Fruit fly (Drosophila melanogaster): Measurements from ENCODE around the gene CG6324.

CG6324 gene

DNA sequence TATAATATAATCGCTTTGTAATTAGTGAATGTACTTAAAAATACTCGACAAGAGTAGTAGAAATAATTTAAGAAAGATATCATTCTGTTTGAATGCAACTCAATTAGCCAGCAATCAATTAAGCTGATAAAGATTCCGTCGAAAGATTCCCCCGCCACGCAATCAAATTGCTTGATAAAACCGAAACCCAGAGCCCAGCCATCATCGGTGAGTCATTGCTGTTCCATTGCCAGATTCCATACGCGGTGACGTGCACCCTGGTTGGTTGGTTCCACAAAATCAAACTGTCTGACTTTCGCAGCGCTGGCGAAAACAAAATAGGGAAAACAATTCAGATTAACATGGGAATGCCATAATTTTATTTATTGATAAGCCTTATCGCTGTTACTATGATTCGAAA lies 11.4 kb upstream of the CG6324 start (continued):
- no peak for TF ChIP-seq sima (GFP tag; optimal IDR thresholded peaks at IDR 0.05)
- TF ChIP-seq Poxn (GFP tag; IDR thresholded peaks at IDR 0.05): no peak
- no peak for TF ChIP-seq tna (GFP tag; IDR thresholded peaks at IDR 0.05; ENCODE audit: partially characterized antibody)
- TF ChIP-seq bab2 (GFP tag; optimal IDR thresholded peaks at IDR 0.05): no peak
- no peak for TF ChIP-seq tin (GFP tag; optimal IDR thresholded peaks at IDR 0.05)
- no peak for TF ChIP-seq zfh2 (GFP tag; optimal IDR thresholded peaks at IDR 0.05)
- no peak for TF ChIP-seq crc (GFP tag; optimal IDR thresholded peaks at IDR 0.05)
- TF ChIP-seq CG17802 (tag; optimal IDR thresholded peaks at IDR 0.05): no peak
- TF ChIP-seq hb (GFP tag; IDR thresholded peaks at IDR 0.05; ENCODE audit: partially characterized antibody): no peak
- no peak for TF ChIP-seq peb (GFP tag; IDR thresholded peaks at IDR 0.05)
- TF ChIP-seq eyg (GFP tag; optimal IDR thresholded peaks at IDR 0.05): no peak
- TF ChIP-seq seq (GFP tag; IDR thresholded peaks at IDR 0.05): no peak
- peak; percentile 31 for TF ChIP-seq CG10543 (GFP tag; optimal IDR thresholded peaks at IDR 0.05)
- no peak for TF ChIP-seq CG14860 (GFP tag; IDR thresholded peaks at IDR 0.05; ENCODE audit: partially characterized antibody)
- no peak for TF ChIP-seq gem (tag; optimal IDR thresholded peaks at IDR 0.05)
- TF ChIP-seq CG16815 (GFP tag; optimal IDR thresholded peaks at IDR 0.05): no peak
- no peak for TF ChIP-seq MTF-1 (GFP tag; optimal IDR thresholded peaks at IDR 0.05; ENCODE audit: borderline replicate concordance)
- no peak for TF ChIP-seq odd (GFP tag; optimal IDR thresholded peaks at IDR 0.05)
- TF ChIP-seq bbx (GFP tag; IDR thresholded peaks at IDR 0.05; ENCODE audit: partially characterized antibody): no peak
- TF ChIP-seq CG31365 (tag; optimal IDR thresholded peaks at IDR 0.05): no peak
- no peak for TF ChIP-seq BEAF-32 (GFP tag; optimal IDR thresholded peaks at IDR 0.05)
- TF ChIP-seq Spps (tag; optimal IDR thresholded peaks at IDR 0.05): no peak
- no peak for TF ChIP-seq CG17328 (GFP tag; IDR thresholded peaks at IDR 0.05)
- no peak for TF ChIP-seq CG17359 (tag; optimal IDR thresholded peaks at IDR 0.05)
- TF ChIP-seq CG30431 (GFP tag; optimal IDR thresholded peaks at IDR 0.05): no peak
- no peak for TF ChIP-seq CG3995 (GFP tag; optimal IDR thresholded peaks at IDR 0.05)
- no peak for TF ChIP-seq sob (GFP tag; IDR thresholded peaks at IDR 0.05)
- TF ChIP-seq Hey (tag; optimal IDR thresholded peaks at IDR 0.05): no peak
- TF ChIP-seq CG10209 (GFP tag; optimal IDR thresholded peaks at IDR 0.05): no peak
- TF ChIP-seq Pdp1 (GFP tag; optimal IDR thresholded peaks at IDR 0.05): peak in 1 of 2 experiments; percentile 14
- TF ChIP-seq sisA (GFP tag; IDR thresholded peaks at IDR 0.05): no peak
- TF ChIP-seq CG3847 (GFP tag; IDR thresholded peaks at IDR 0.05): no peak
- peak; percentile 67 for TF ChIP-seq sug (tag; optimal IDR thresholded peaks at IDR 0.05)
- no peak for TF ChIP-seq CG18011 (GFP tag; optimal IDR thresholded peaks at IDR 0.05)
- no peak for TF ChIP-seq pan (optimal IDR thresholded peaks at IDR 0.05)
- TF ChIP-seq pan (GFP tag; optimal IDR thresholded peaks at IDR 0.05 in 1 of 2, IDR thresholded peaks at IDR 0.05 in 1 of 2): no peak
- TF ChIP-seq CG7357 (GFP tag; IDR thresholded peaks at IDR 0.05): no peak
- TF ChIP-seq al (GFP tag; IDR thresholded peaks at IDR 0.05): no peak
- no peak for TF ChIP-seq Max (GFP tag; optimal IDR thresholded peaks at IDR 0.05)
- 0 out of 4 replicates have a peak, but pooled peaks have one; percentile 46 for TF ChIP-seq chinmo (GFP tag; IDR thresholded peaks at IDR 0.05; ENCODE audit: partially characterized antibody)
- TF ChIP-seq CG5953 (GFP tag; IDR thresholded peaks at IDR 0.05): no peak
- TF ChIP-seq exex (tag; optimal IDR thresholded peaks at IDR 0.05): peak; percentile 99
- no peak for TF ChIP-seq CkIIα-i1 (GFP tag; IDR thresholded peaks at IDR 0.05)
- no peak for TF ChIP-seq CG8089 (GFP tag; optimal IDR thresholded peaks at IDR 0.05)
- TF ChIP-seq CG11247 (GFP tag; IDR thresholded peaks at IDR 0.05): no peak
- TF ChIP-seq CG11093 (GFP tag; IDR thresholded peaks at IDR 0.05): no peak
- TF ChIP-seq CG13424 (tag; optimal IDR thresholded peaks at IDR 0.05): no peak
- TF ChIP-seq sc (optimal IDR thresholded peaks at IDR 0.05): no peak
- TF ChIP-seq sc (GFP tag; optimal IDR thresholded peaks at IDR 0.05): no peak
- no peak for TF ChIP-seq croc (GFP tag; conservative IDR thresholded peaks at IDR 0.05)
- TF ChIP-seq ranshi (GFP tag; IDR thresholded peaks at IDR 0.05): no peak
- no peak for TF ChIP-seq Dp (GFP tag; optimal IDR thresholded peaks at IDR 0.05)
